Fruit fly (Drosophila melanogaster) whole organism, embryonic: ENCODE measurements around the gene CG6567.
A peak's percentile ranks its signal among the peaks of the same experiment; 100 is the strongest.

Experiments used
- Adf1 ChIP-seq: fragments of 200-800 bp; sonication (Bioruptor generic); IDR thresholded peaks from 2 replicates; pipeline ENCODE4 v1.3.6; 2022; ENCODE audit warnings: missing biosample characterization, missing genetic modification characterization
- CG10321 ChIP-seq: fragments of 200-800 bp; sonication (Bioruptor generic); IDR thresholded peaks from 2 replicates; pipeline ENCODE4 v1.3.6; 2022; ENCODE audit warnings: missing biosample characterization, missing genetic modification characterization
- CG10431 ChIP-seq: fragments of 200-800 bp; sonication (Bioruptor generic); optimal IDR thresholded peaks from 3 replicates; lab custom pipeline; 2018; ENCODE audit warnings: missing biosample characterization, mild to moderate bottlenecking, missing genetic modification characterization
- CG11456 ChIP-seq: fragments of 200-800 bp; sonication (Bioruptor generic); IDR thresholded peaks from 3 replicates; pipeline ENCODE4 v1.3.6; 2022; ENCODE audit warnings: missing biosample characterization, missing genetic modification characterization
- CG11504 ChIP-seq: fragments of 200-800 bp; sonication (Bioruptor generic); optimal IDR thresholded peaks from 3 replicates; lab custom pipeline; 2019; ENCODE audit warnings: missing biosample characterization, mild to moderate bottlenecking, missing genetic modification characterization, moderate library complexity
- CG12236 ChIP-seq: fragments of 200-800 bp; sonication (Bioruptor generic); optimal IDR thresholded peaks from 2 replicates; lab custom pipeline; 2016; ENCODE audit warnings: missing biosample characterization, missing genetic modification characterization
- CG14441 ChIP-seq: fragments of 200-800 bp; sonication (Bioruptor generic); IDR thresholded peaks from 2 replicates; pipeline ENCODE4 v1.3.6; 2022; ENCODE audit warnings: missing biosample characterization, missing genetic modification characterization
- CG14667 ChIP-seq: fragments of 200-800 bp; sonication (Bioruptor generic); IDR thresholded peaks from 2 replicates; pipeline ENCODE4 v1.3.6; 2022; ENCODE audit warnings: missing biosample characterization, missing genetic modification characterization
- CG14860 ChIP-seq: fragments of 200-800 bp; sonication (Bioruptor generic); IDR thresholded peaks from 3 replicates; pipeline ENCODE4 v1.3.6; 2022; ENCODE audit warnings: missing biosample characterization, missing genetic modification characterization; ENCODE audit not compliant: partially characterized antibody
- CG17385 ChIP-seq: fragments of 200-800 bp; sonication (Bioruptor generic); optimal IDR thresholded peaks from 3 replicates; lab custom pipeline; 2018; ENCODE audit warnings: missing biosample characterization, mild to moderate bottlenecking, missing genetic modification characterization
- CG18619 ChIP-seq: fragments of 200-800 bp; sonication (Bioruptor generic); optimal IDR thresholded peaks from 3 replicates; lab custom pipeline; 2017; ENCODE audit warnings: missing biosample characterization, mild to moderate bottlenecking, missing genetic modification characterization
- CG30403 ChIP-seq: fragments of 200-800 bp; sonication (Bioruptor generic); optimal IDR thresholded peaks from 3 replicates; lab custom pipeline; 2016; ENCODE audit warnings: missing biosample characterization, missing genetic modification characterization
- CG31388 ChIP-seq: fragments of 200-800 bp; sonication (Bioruptor generic); optimal IDR thresholded peaks from 2 replicates; lab custom pipeline; 2016; ENCODE audit warnings: missing biosample characterization, missing genetic modification characterization
- CG3407 ChIP-seq: fragments of 200-800 bp; sonication (Bioruptor generic); optimal IDR thresholded peaks from 2 replicates; lab custom pipeline; 2018; ENCODE audit warnings: missing biosample characterization, mild to moderate bottlenecking, missing genetic modification characterization
- CG3726 ChIP-seq: fragments of 200-800 bp; sonication (Bioruptor generic); IDR thresholded peaks from 3 replicates; pipeline ENCODE4, ENCODE4 v1.3.6; 2022; ENCODE audit warnings: missing biosample characterization, missing genetic modification characterization
- CG4404 ChIP-seq: fragments of 200-800 bp; sonication (Bioruptor generic); IDR thresholded peaks from 2 replicates; pipeline ENCODE4 v1.3.6; 2022; ENCODE audit warnings: missing biosample characterization, missing genetic modification characterization
- CG4424 ChIP-seq: fragments of 200-800 bp; sonication (Bioruptor generic); optimal IDR thresholded peaks from 3 replicates; lab custom pipeline; 2016; ENCODE audit warnings: missing biosample characterization, missing genetic modification characterization
- CG5953 ChIP-seq: fragments of 200-800 bp; sonication (Bioruptor generic); IDR thresholded peaks from 2 replicates; pipeline ENCODE4 v1.3.6; 2022; ENCODE audit warnings: missing biosample characterization, missing genetic modification characterization
- CG9437 ChIP-seq: fragments of 200-800 bp; sonication (Bioruptor generic); optimal IDR thresholded peaks from 2 replicates; lab custom pipeline; 2018; ENCODE audit warnings: missing biosample characterization, mild to moderate bottlenecking, missing genetic modification characterization
- D19A ChIP-seq: fragments of 200-800 bp; optimal IDR thresholded peaks from 3 replicates; lab custom pipeline; 2019; ENCODE audit warnings: missing biosample characterization, mild to moderate bottlenecking, missing genetic modification characterization, moderate library complexity
- Dek ChIP-seq: fragments of 200-800 bp; sonication (Bioruptor generic); optimal IDR thresholded peaks from 3 replicates; lab custom pipeline; 2019; ENCODE audit warnings: missing biosample characterization, mild to moderate bottlenecking, missing genetic modification characterization, moderate library complexity
- Elba2 ChIP-seq: fragments of 200-800 bp; sonication (Bioruptor generic); optimal IDR thresholded peaks from 3 replicates; lab custom pipeline; 2016; ENCODE audit warnings: missing biosample characterization, missing genetic modification characterization
- Fer1 ChIP-seq: fragments of 200-800 bp; sonication (Bioruptor generic); optimal IDR thresholded peaks from 2 replicates; lab custom pipeline; 2017; ENCODE audit warnings: missing biosample characterization, mild to moderate bottlenecking, missing genetic modification characterization
- H2.0 ChIP-seq: fragments of 200-800 bp; sonication (Bioruptor generic); IDR thresholded peaks from 2 replicates; pipeline ENCODE4 v1.3.6; 2022; ENCODE audit warnings: missing biosample characterization, missing genetic modification characterization
- HLHmδ ChIP-seq: fragments of 200-800 bp; sonication (Bioruptor generic); optimal IDR thresholded peaks from 2 replicates; lab custom pipeline; 2018; ENCODE audit warnings: missing biosample characterization, mild to moderate bottlenecking, missing genetic modification characterization, moderate library complexity
- Hr39 ChIP-seq: fragments of >200 bp; optimal IDR thresholded peaks from 2 replicates; lab custom pipeline; 2017
- Nf-YA ChIP-seq: fragments of 200-800 bp; sonication (Bioruptor generic); IDR thresholded peaks from 2 replicates; pipeline ENCODE4 v1.3.6; 2022; ENCODE audit warnings: missing biosample characterization, missing genetic modification characterization
- NfI ChIP-seq: fragments of 200-800 bp; sonication (Bioruptor generic); optimal IDR thresholded peaks from 3 replicates; lab custom pipeline; 2018; ENCODE audit warnings: missing biosample characterization, mild to moderate bottlenecking, missing genetic modification characterization, moderate library complexity
- Sox102F ChIP-seq: fragments of 200-800 bp; sonication (Bioruptor generic); optimal IDR thresholded peaks from 2 replicates; lab custom pipeline; 2018; ENCODE audit warnings: missing biosample characterization, mild to moderate bottlenecking, missing genetic modification characterization, moderate library complexity
- Spps ChIP-seq: fragments of 200-800 bp; sonication (Bioruptor generic); optimal IDR thresholded peaks from 2 replicates; lab custom pipeline; 2018; ENCODE audit warnings: missing biosample characterization, mild to moderate bottlenecking, missing genetic modification characterization
- Stat92E ChIP-seq, 3 experiments: fragments of >200 bp in 2 of 3; fragments of 200-800 bp in 1 of 3; sonication (Bioruptor generic) in 1 of 3; optimal IDR thresholded peaks; 2 replicates each; lab custom pipeline; 2017 to 2019; ENCODE audit warnings: missing biosample characterization in 3 of 3, missing genetic modification characterization in 3 of 3, mild to moderate bottlenecking in 1 of 3, moderate library complexity in 1 of 3
- TFAM ChIP-seq: fragments of 200-800 bp; sonication (Bioruptor generic); optimal IDR thresholded peaks from 2 replicates; lab custom pipeline; 2017; ENCODE audit warnings: missing biosample characterization, missing genetic modification characterization, inconsistent platforms
- al ChIP-seq: fragments of 200-800 bp; sonication (Bioruptor generic); IDR thresholded peaks from 2 replicates; pipeline ENCODE4 v1.3.6; 2022; ENCODE audit warnings: missing biosample characterization, missing genetic modification characterization
- aop ChIP-seq: fragments of 200-800 bp; sonication (Bioruptor generic); IDR thresholded peaks from 2 replicates; pipeline ENCODE4 v1.3.6; 2022; ENCODE audit warnings: missing biosample characterization, missing genetic modification characterization
- cas ChIP-seq: fragments of 200-800 bp; sonication (Bioruptor generic); IDR thresholded peaks from 2 replicates; pipeline ENCODE4 v1.3.6; 2022; ENCODE audit warnings: missing biosample characterization, missing genetic modification characterization
- fd64A ChIP-seq: fragments of 200-800 bp; sonication (Bioruptor generic); optimal IDR thresholded peaks from 3 replicates; lab custom pipeline; 2018; ENCODE audit warnings: missing biosample characterization, mild to moderate bottlenecking, missing genetic modification characterization
- gce ChIP-seq: fragments of 200-800 bp; sonication (Bioruptor generic); IDR thresholded peaks from 3 replicates; pipeline ENCODE4 v1.3.6; 2022; ENCODE audit warnings: missing biosample characterization, missing genetic modification characterization
- gsb ChIP-seq: fragments of 200-800 bp; sonication (Bioruptor generic); IDR thresholded peaks from 2 replicates; pipeline ENCODE4 v1.3.6; 2022; ENCODE audit warnings: missing biosample characterization, missing genetic modification characterization
- hbn ChIP-seq: fragments of 200-800 bp; sonication (Bioruptor generic); IDR thresholded peaks from 2 replicates; pipeline ENCODE4 v1.3.6; 2022; ENCODE audit warnings: missing biosample characterization, missing genetic modification characterization; ENCODE audit not compliant: partially characterized antibody
- hkb ChIP-seq, 2 experiments: fragments of 200-800 bp in 1 of 2; fragments of >200 bp in 1 of 2; sonication (Bioruptor generic) in 1 of 2; IDR thresholded peaks in 1 of 2; optimal IDR thresholded peaks in 1 of 2; 2 replicates each; pipeline versions ENCODE4 v1.3.6 to Lab custom; 2017 to 2022; ENCODE audit warnings: missing biosample characterization in 1 of 2, missing genetic modification characterization in 1 of 2
- insv ChIP-seq, 2 experiments: fragments of 200-800 bp; sonication (Bioruptor generic); optimal IDR thresholded peaks; 3 replicates each; lab custom pipeline; 2016 to 2018; ENCODE audit warnings: missing biosample characterization in 2 of 2, missing genetic modification characterization in 2 of 2
- jing ChIP-seq: fragments of 200-800 bp; sonication (Bioruptor generic); optimal IDR thresholded peaks from 2 replicates; lab custom pipeline; 2018; ENCODE audit warnings: missing biosample characterization, mild to moderate bottlenecking, missing genetic modification characterization
- ken ChIP-seq: fragments of 200-800 bp; sonication (Bioruptor generic); IDR thresholded peaks from 3 replicates; pipeline ENCODE4 v1.3.6; 2022; ENCODE audit warnings: missing biosample characterization, missing genetic modification characterization
- schlank ChIP-seq: fragments of 200-800 bp; sonication (Bioruptor generic); optimal IDR thresholded peaks from 2 replicates; lab custom pipeline; 2018; ENCODE audit warnings: missing biosample characterization, mild to moderate bottlenecking, missing genetic modification characterization
- shn ChIP-seq: fragments of 200-800 bp; sonication (Bioruptor generic); optimal IDR thresholded peaks from 3 replicates; lab custom pipeline; 2016; ENCODE audit warnings: missing biosample characterization, missing genetic modification characterization
- sim ChIP-seq: fragments of 200-800 bp; sonication (Bioruptor generic); IDR thresholded peaks from 2 replicates; pipeline ENCODE4 v1.3.6; 2022; ENCODE audit warnings: missing biosample characterization, missing genetic modification characterization
- slbo ChIP-seq: fragments of 200-800 bp; sonication (Bioruptor generic); IDR thresholded peaks from 2 replicates; pipeline ENCODE4 v1.3.6; 2022; ENCODE audit warnings: missing biosample characterization, missing genetic modification characterization
- unc-4 ChIP-seq: fragments of 200-800 bp; sonication (Bioruptor generic); IDR thresholded peaks from 2 replicates; pipeline ENCODE4 v1.3.6; 2022; ENCODE audit warnings: missing biosample characterization, missing genetic modification characterization; ENCODE audit not compliant: partially characterized antibody
- vnd ChIP-seq: fragments of 200-800 bp; sonication (Bioruptor generic); IDR thresholded peaks from 3 replicates; pipeline ENCODE4 v1.3.6; 2022; ENCODE audit warnings: missing biosample characterization, missing genetic modification characterization; ENCODE audit not compliant: partially characterized antibody
- wdn ChIP-seq: fragments of 200-800 bp; sonication (Bioruptor generic); IDR thresholded peaks from 2 replicates; pipeline ENCODE4 v1.3.6; 2022; ENCODE audit warnings: missing biosample characterization, missing genetic modification characterization

CG6567 gene

DNA sequence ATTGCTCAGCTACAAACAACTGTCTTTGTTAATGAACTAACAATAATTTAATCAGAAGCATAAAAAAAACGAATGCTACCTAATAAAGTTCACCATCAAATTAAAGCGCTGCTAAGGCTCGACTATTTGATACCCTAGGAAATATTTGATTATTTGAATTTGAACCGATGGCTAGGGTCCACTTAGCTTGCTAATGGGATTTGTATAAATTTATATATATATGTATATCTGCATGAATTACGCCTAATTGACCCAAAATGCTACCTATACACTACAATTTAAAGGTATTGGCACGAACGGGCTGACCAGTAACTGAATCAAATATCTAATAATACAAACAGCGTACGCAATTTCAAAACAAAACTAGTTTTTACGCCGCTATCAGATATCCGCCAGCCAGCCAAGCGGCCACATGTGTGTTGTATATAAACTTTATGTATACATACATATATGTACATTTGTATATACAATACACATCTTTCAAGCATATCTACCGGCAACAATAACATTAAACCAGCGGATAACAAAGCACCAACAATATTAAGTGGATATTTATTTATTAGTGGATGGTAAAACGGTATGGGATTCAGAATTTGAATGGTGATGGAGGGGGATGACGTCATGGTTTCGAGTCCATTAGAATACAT lies 29.9 kb upstream of the CG6567 start (continued):
- TF ChIP-seq vnd (GFP tag; lab: Robert Waterston, UW) (no peak), ken (GFP tag; lab: Robert Waterston, UW) (peak; percentile 79; the same call in 2 of the 3 replicates), schlank (tag; lab: Kevin White, UChicago) (peak; percentile 45), Spps (tag; lab: Kevin White, UChicago) (no peak), CG11456 (GFP tag; lab: Robert Waterston, UW) (peak; percentile 88), CG3407 (GFP tag; lab: Kevin White, UChicago) (peak; percentile 9), CG14441 (GFP tag; lab: Robert Waterston, UW) (peak; percentile 90), shn (no peak), al (GFP tag; lab: Robert Waterston, UW) (peak; percentile 82), CG30403 (GFP tag; lab: Kevin White, UChicago) (peak; percentile 62), gce (peak; percentile 65; the same call in 1 of the 3 replicates), D19A (peak; percentile 82), slbo (GFP tag; lab: Robert Waterston, UW) (peak; percentile 81), CG12236 (GFP tag; lab: Kevin White, UChicago) (no peak), Dek (tag; lab: Kevin White, UChicago) (peak; percentile 84), Nf-YA (0 out of 2 replicates have a peak, but pooled peaks have one; percentile 32), H2.0 (GFP tag; lab: Robert Waterston, UW) (peak; percentile 70), CG4404 (GFP tag; lab: Robert Waterston, UW) (peak; percentile 41), fd64A (GFP tag; lab: Kevin White, UChicago) (no peak), wdn (GFP tag; lab: Robert Waterston, UW) (peak; percentile 75), aop (GFP tag; lab: Robert Waterston, UW) (no peak), CG3726 (GFP tag; lab: Robert Waterston, UW) (peak; percentile 63; the same call in 1 of the 3 replicates), Fer1 (GFP tag; lab: Kevin White, UChicago) (peak; percentile 82), CG5953 (GFP tag; lab: Robert Waterston, UW) (0 out of 2 replicates have a peak, but pooled peaks have one; percentile 50), gsb (GFP tag; lab: Robert Waterston, UW) (peak; percentile 75), sim (GFP tag; lab: Robert Waterston, UW) (0 out of 2 replicates have a peak, but pooled peaks have one; percentile 34), CG11504 (peak; percentile 88), CG14667 (peak; percentile 65), CG31388 (GFP tag; lab: Kevin White, UChicago) (no peak), NfI (GFP tag; lab: Kevin White, UChicago) (peak; percentile 61), unc-4 (GFP tag; lab: Robert Waterston, UW) (no peak), HLHmδ (GFP tag; lab: Kevin White, UChicago) (no peak), Stat92E (GFP tag; optimal IDR thresholded peaks at IDR 0.05; lab: Kevin White, UChicago) (no peak), Elba2 (GFP tag; lab: Kevin White, UChicago) (no peak), cas (GFP tag; lab: Robert Waterston, UW) (peak; percentile 65), CG14860 (no peak), Hr39 (lab: Kevin White, UChicago) (no peak), TFAM (GFP tag; lab: Kevin White, UChicago) (no peak), Adf1 (GFP tag; lab: Robert Waterston, UW) (no peak; the same call in 1 of the 2 replicates), CG9437 (GFP tag; lab: Kevin White, UChicago) (peak; percentile 33), CG10431 (GFP tag; lab: Kevin White, UChicago) (no peak), CG17385 (peak; percentile 65), CG10321 (GFP tag; lab: Robert Waterston, UW) (no peak), CG4424 (GFP tag; lab: Kevin White, UChicago) (peak; percentile 69), insv (GFP tag; optimal IDR thresholded peaks at IDR 0.05; lab: Kevin White, UChicago) (no peak), jing (GFP tag; lab: Kevin White, UChicago) (peak; percentile 2), hbn (GFP tag; lab: Robert Waterston, UW) (no peak), hkb (optimal IDR thresholded peaks at IDR 0.05; lab: Kevin White, UChicago) (no peak), hkb (GFP tag; IDR thresholded peaks at IDR 0.05; lab: Robert Waterston, UW) (peak; percentile 91), Sox102F (GFP tag; lab: Kevin White, UChicago) (peak; percentile 73), CG18619 (GFP tag; lab: Kevin White, UChicago) (peak; percentile 49)
